Fruit fly (Drosophila melanogaster): ENCODE results near the gene CG18789.
A peak's percentile ranks its signal among the peaks of the same experiment; 100 is the strongest.

Gene CG18789

DNA sequence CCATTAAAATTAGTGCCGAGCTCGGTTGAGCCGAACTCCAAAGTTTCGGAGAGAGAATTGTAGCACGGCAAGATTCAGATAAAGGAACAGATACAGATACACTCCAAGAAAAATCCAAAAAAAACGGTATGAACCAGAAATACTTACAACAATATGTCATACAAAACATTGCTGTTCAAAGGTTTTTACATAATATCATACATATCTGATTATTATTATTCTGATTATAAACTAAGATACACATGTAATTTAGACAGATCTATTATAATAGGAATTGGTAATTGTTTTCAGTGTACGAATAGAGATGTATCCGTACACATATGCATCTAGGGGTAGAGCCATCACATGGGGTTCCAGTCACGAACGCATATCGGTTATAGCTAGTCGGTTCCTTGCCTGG lies 15.2 kb downstream of the CG18789 start (continued):
- TF ChIP-seq NfI (GFP tag; optimal IDR thresholded peaks at IDR 0.05) = no peak
- no peak for TF ChIP-seq btn (GFP tag; optimal IDR thresholded peaks at IDR 0.05)
- TF ChIP-seq seq (GFP tag; IDR thresholded peaks at IDR 0.05) = no peak
- TF ChIP-seq Fer1 (GFP tag; optimal IDR thresholded peaks at IDR 0.05) = no peak
- TF ChIP-seq ato (GFP tag; IDR thresholded peaks at IDR 0.05; ENCODE audit: partially characterized antibody) = no peak
- TF ChIP-seq CG11456 (GFP tag; IDR thresholded peaks at IDR 0.05) = no peak
- no peak for TF ChIP-seq slp2 (GFP tag; optimal IDR thresholded peaks at IDR 0.05)
- no peak for TF ChIP-seq gcm2 (GFP tag; optimal IDR thresholded peaks at IDR 0.05)
- peak; percentile 22; the same call in 1 of the 3 replicates for TF ChIP-seq CG17361 (GFP tag; IDR thresholded peaks at IDR 0.05)
- TF ChIP-seq zfh2 (GFP tag; optimal IDR thresholded peaks at IDR 0.05) = no peak
- no peak for TF ChIP-seq Chrac-16 (GFP tag; optimal IDR thresholded peaks at IDR 0.05)
- TF ChIP-seq HHEX (GFP tag; optimal IDR thresholded peaks at IDR 0.05) = no peak
- no peak for TF ChIP-seq ssp (GFP tag; IDR thresholded peaks at IDR 0.05)
- TF ChIP-seq zen (tag; optimal IDR thresholded peaks at IDR 0.05) = no peak
- no peak for TF ChIP-seq insv (GFP tag; optimal IDR thresholded peaks at IDR 0.05)
- no peak for TF ChIP-seq disco-r (GFP tag; optimal IDR thresholded peaks at IDR 0.05)
- TF ChIP-seq fd96Cb (tag; optimal IDR thresholded peaks at IDR 0.05) = no peak
- no peak for TF ChIP-seq Vsx1 (GFP tag; optimal IDR thresholded peaks at IDR 0.05)
- TF ChIP-seq aop (GFP tag; IDR thresholded peaks at IDR 0.05) = no peak
- peak; percentile 20 for TF ChIP-seq CG18262 (tag; optimal IDR thresholded peaks at IDR 0.05)
- no peak for TF ChIP-seq CG13296 (GFP tag; optimal IDR thresholded peaks at IDR 0.05)
- peak; percentile 17 for TF ChIP-seq CG10979 (tag; optimal IDR thresholded peaks at IDR 0.05)
- TF ChIP-seq CG15601 (tag; optimal IDR thresholded peaks at IDR 0.05) = no peak
- TF ChIP-seq row (GFP tag; IDR thresholded peaks at IDR 0.05) = peak; percentile 36; the same call in 1 of the 3 replicates
- TF ChIP-seq CG1233 (GFP tag; optimal IDR thresholded peaks at IDR 0.05) = no peak
- TF ChIP-seq CG10431 (GFP tag; optimal IDR thresholded peaks at IDR 0.05) = no peak
- no peak for TF ChIP-seq CG4730 (GFP tag; IDR thresholded peaks at IDR 0.05)
- no peak for TF ChIP-seq repo (GFP tag; optimal IDR thresholded peaks at IDR 0.05)
- TF ChIP-seq Fer3 (tag; optimal IDR thresholded peaks at IDR 0.05) = no peak
- TF ChIP-seq CG9797 (GFP tag; optimal IDR thresholded peaks at IDR 0.05) = no peak
- TF ChIP-seq toy (GFP tag; IDR thresholded peaks at IDR 0.05) = no peak
- TF ChIP-seq CG16815 (GFP tag; optimal IDR thresholded peaks at IDR 0.05) = peak; percentile 25
- no peak for TF ChIP-seq vfl (GFP tag; optimal IDR thresholded peaks at IDR 0.05)
- TF ChIP-seq CG7556 (GFP tag; optimal IDR thresholded peaks at IDR 0.05) = peak; percentile 4
- TF ChIP-seq CG10565 (GFP tag; optimal IDR thresholded peaks at IDR 0.05) = no peak
- TF ChIP-seq NK7.1 (GFP tag; optimal IDR thresholded peaks at IDR 0.05) = no peak
- no peak for TF ChIP-seq ase (GFP tag; IDR thresholded peaks at IDR 0.05)
- no peak for TF ChIP-seq CG30403 (GFP tag; optimal IDR thresholded peaks at IDR 0.05)
- TF ChIP-seq Awh (GFP tag; IDR thresholded peaks at IDR 0.05) = no peak
- no peak for TF ChIP-seq Bteb2 (GFP tag; optimal IDR thresholded peaks at IDR 0.05)
- TF ChIP-seq croc (GFP tag; conservative IDR thresholded peaks at IDR 0.05) = no peak
- no peak for TF ChIP-seq so (GFP tag; IDR thresholded peaks at IDR 0.05)
- TF ChIP-seq Spps (tag; optimal IDR thresholded peaks at IDR 0.05) = no peak
- no peak for TF ChIP-seq CG10654 (GFP tag; optimal IDR thresholded peaks at IDR 0.05)
- TF ChIP-seq CG32767 (GFP tag; IDR thresholded peaks at IDR 0.05) = no peak
- no peak for TF ChIP-seq CG4360 (GFP tag; IDR thresholded peaks at IDR 0.05)
- TF ChIP-seq NC2α (GFP tag; optimal IDR thresholded peaks at IDR 0.05) = no peak
- TF ChIP-seq phol (tag; optimal IDR thresholded peaks at IDR 0.05) = peak; percentile 28
- no peak for TF ChIP-seq schlank (tag; optimal IDR thresholded peaks at IDR 0.05)
- TF ChIP-seq sens-2 (GFP tag; IDR thresholded peaks at IDR 0.05) = no peak
- no peak for TF ChIP-seq CG10147 (GFP tag; optimal IDR thresholded peaks at IDR 0.05)
- no peak for TF ChIP-seq hbn (GFP tag; IDR thresholded peaks at IDR 0.05; ENCODE audit: partially characterized antibody)
- no peak for TF ChIP-seq sim (GFP tag; IDR thresholded peaks at IDR 0.05)
